Fruit fly (Drosophila melanogaster): ENCODE results near the gene Ocho.

Gene Ocho

dm6 chr3L:14999284-15000019 lies 24.8 kb downstream of the Ocho start, which contains the start of the genes mRpL39 and Prosbeta2 (continued):
- TF ChIP-seq CG3847 (GFP tag; IDR thresholded peaks at IDR 0.05) (peak; percentile 52), oc (tag; optimal IDR thresholded peaks at IDR 0.05) (no peak), dmrt11E (tag; optimal IDR thresholded peaks at IDR 0.05) (no peak), lab (GFP tag; optimal IDR thresholded peaks at IDR 0.05) (peak; percentile 73), Asciz (GFP tag; optimal IDR thresholded peaks at IDR 0.05) (peak; percentile 52), vnd (GFP tag; IDR thresholded peaks at IDR 0.05; ENCODE audit: partially characterized antibody) (peak; percentile 98), lilli (GFP tag; optimal IDR thresholded peaks at IDR 0.05) (no peak), CG2678 (tag; optimal IDR thresholded peaks at IDR 0.05) (no peak), vvl (GFP tag; IDR thresholded peaks at IDR 0.05) (peak; percentile 83), CG16779 (GFP tag; IDR thresholded peaks at IDR 0.05) (no peak), pita (GFP tag; optimal IDR thresholded peaks at IDR 0.05) (no peak), Fer1 (GFP tag; optimal IDR thresholded peaks at IDR 0.05) (no peak), Sry-β (GFP tag; optimal IDR thresholded peaks at IDR 0.05) (peak; percentile 84), PHDP (tag; optimal IDR thresholded peaks at IDR 0.05) (no peak), CG2202 (tag; optimal IDR thresholded peaks at IDR 0.05) (no peak), wek (GFP tag; optimal IDR thresholded peaks at IDR 0.05) (peak; percentile 69), CG2875 (GFP tag; optimal IDR thresholded peaks at IDR 0.05) (no peak), Ptx1 (GFP tag; IDR thresholded peaks at IDR 0.05) (peak; percentile 81), unc-4 (GFP tag; IDR thresholded peaks at IDR 0.05; ENCODE audit: partially characterized antibody) (peak; percentile 95), CG14860 (GFP tag; IDR thresholded peaks at IDR 0.05; ENCODE audit: partially characterized antibody) (peak; percentile 98), CG18764 (GFP tag; optimal IDR thresholded peaks at IDR 0.05) (peak; percentile 69), Ets65A (GFP tag) (peak; percentile 28), CG12219 (GFP tag; optimal IDR thresholded peaks at IDR 0.05) (no peak), CG32772 (GFP tag; IDR thresholded peaks at IDR 0.05) (peak; percentile 67), CG12071 (GFP tag; optimal IDR thresholded peaks at IDR 0.05) (no peak), bigmax (GFP tag; optimal IDR thresholded peaks at IDR 0.05) (no peak), CG1602 (GFP tag; optimal IDR thresholded peaks at IDR 0.05) (no peak), disco-r (GFP tag; optimal IDR thresholded peaks at IDR 0.05) (no peak), otp (GFP tag; IDR thresholded peaks at IDR 0.05) (no peak), CG8478 (optimal IDR thresholded peaks at IDR 0.05) (no peak), bbx (GFP tag; IDR thresholded peaks at IDR 0.05; ENCODE audit: partially characterized antibody) (peak; percentile 86), sob (GFP tag; IDR thresholded peaks at IDR 0.05) (peak; percentile 79), CG6791 (GFP tag; IDR thresholded peaks at IDR 0.05; ENCODE audit: partially characterized antibody) (peak; percentile 81), Drgx (GFP tag; IDR thresholded peaks at IDR 0.05) (no peak), emc (GFP tag; optimal IDR thresholded peaks at IDR 0.05) (no peak), chm (GFP tag; IDR thresholded peaks at IDR 0.05) (no peak), CG33557 (GFP tag; optimal IDR thresholded peaks at IDR 0.05) (no peak), Vsx1 (GFP tag; optimal IDR thresholded peaks at IDR 0.05) (no peak), CG7839 (tag; optimal IDR thresholded peaks at IDR 0.05) (peak; percentile 50), ash1 (GFP tag; optimal IDR thresholded peaks at IDR 0.05) (no peak), MBD-R2 (GFP tag; IDR thresholded peaks at IDR 0.05) (peak; percentile 69), B-H2 (GFP tag; optimal IDR thresholded peaks at IDR 0.05) (no peak), CG4424 (GFP tag; optimal IDR thresholded peaks at IDR 0.05) (peak; percentile 64), Dll (GFP tag; IDR thresholded peaks at IDR 0.05; ENCODE audit: partially characterized antibody) (peak; percentile 99), Lhr (GFP tag; optimal IDR thresholded peaks at IDR 0.05) (no peak), gcm2 (GFP tag; optimal IDR thresholded peaks at IDR 0.05) (no peak), CG15696 (tag; optimal IDR thresholded peaks at IDR 0.05) (peak; percentile 43), GATAe (GFP tag; conservative IDR thresholded peaks at IDR 0.05) (no peak), hth (optimal IDR thresholded peaks at IDR 0.05) (no peak), CG43689 (GFP tag; IDR thresholded peaks at IDR 0.05) (peak; percentile 35; the same call in 1 of the 2 replicates)
